Worm (Caenorhabditis elegans): ENCODE measurements around the gene sre-47.
A peak's percentile ranks its signal among the peaks of the same experiment; 100 is the strongest.
"Not testable (repeated sequence)": the region's sequence is repeated elsewhere in the genome, so short reads cannot be mapped to it uniquely, and the experiment has no call there.

DNA sequence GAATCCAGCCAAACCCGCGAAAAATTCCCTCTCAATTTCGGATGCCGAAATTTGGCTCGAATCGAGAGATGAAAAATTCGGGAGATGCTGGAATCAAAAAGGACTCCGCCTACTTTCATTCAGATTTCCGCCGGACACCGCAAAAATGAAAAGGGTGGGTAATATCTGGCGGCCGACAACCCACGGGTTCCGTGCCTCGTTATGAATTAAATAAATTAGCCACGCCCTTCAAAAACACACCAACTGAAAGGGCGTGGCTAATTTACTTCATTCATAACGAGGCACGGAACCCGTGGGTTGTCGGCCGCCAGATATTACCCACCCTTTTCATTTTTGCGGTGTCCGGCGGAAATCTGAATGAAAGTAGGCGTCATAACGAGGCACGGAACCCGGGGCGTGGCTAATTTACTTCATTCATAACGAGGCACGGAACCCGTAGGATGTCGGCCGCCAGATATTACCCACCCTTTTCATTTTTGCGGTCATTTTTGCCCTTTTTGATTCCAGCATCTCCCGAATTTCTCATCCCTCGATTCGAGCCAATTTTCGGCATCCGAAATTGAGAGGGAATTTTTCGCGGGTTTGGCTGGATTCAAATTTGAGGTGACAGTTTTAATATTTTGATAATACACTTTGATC, 37.9 kb downstream of the sre-47 start:
- TF ChIP-seq ama-1 (optimal IDR thresholded peaks at IDR 0.05); ama-1 (GFP tag; optimal IDR thresholded peaks at IDR 0.05); repo-1 (tag; optimal IDR thresholded peaks at IDR 0.05); F55B11.4 (tag; optimal IDR thresholded peaks at IDR 0.05; ENCODE audit: borderline replicate concordance, insufficient read depth); Y79H2A.3 (GFP tag; conservative IDR thresholded peaks at IDR 0.05); ceh-79 (tag; optimal IDR thresholded peaks at IDR 0.05); tlf-1 (GFP tag; optimal IDR thresholded peaks at IDR 0.05); unc-130 (GFP tag; optimal IDR thresholded peaks at IDR 0.05); pha-4 (tag; optimal IDR thresholded peaks at IDR 0.05): not testable (repeated sequence)
- TF ChIP-seq hmg-20 (GFP tag; IDR thresholded peaks at IDR 0.05) = 0 out of 2 replicates have a peak, but pooled peaks have one; percentile 27
